Worm (Caenorhabditis elegans) whole organism, L4 larva: ENCODE results near the gene rpl-20.

Experiments
- cey-2 ChIP-seq: sonication (generic microtip); optimal IDR thresholded peaks from 3 replicates; lab custom pipeline; 2017; ENCODE audit warnings: missing genetic modification characterization, mild to moderate bottlenecking, missing compliant biosample characterization, antibody characterized with exemption, borderline replicate concordance; ENCODE audit not compliant: insufficient read depth
- dpl-1 ChIP-seq: fragments of 150-350 bp; optimal IDR thresholded peaks from 2 replicates; lab custom pipeline; 2014; ENCODE audit warnings: missing biosample characterization, missing genetic modification reagents, missing genetic modification characterization
- egl-27 ChIP-seq: sonication (generic microtip); optimal IDR thresholded peaks from 3 replicates; lab custom pipeline; 2017; ENCODE audit warnings: missing biosample characterization, missing genetic modification reagents, missing genetic modification characterization
- fkh-10 ChIP-seq: fragments of 150-350 bp; optimal IDR thresholded peaks from 2 replicates; lab custom pipeline; 2014; ENCODE audit warnings: missing biosample characterization, missing genetic modification reagents, missing genetic modification characterization
- lin-39 ChIP-seq: fragments of 150-350 bp; optimal IDR thresholded peaks from 2 replicates; lab custom pipeline; 2014; ENCODE audit warnings: missing biosample characterization, missing genetic modification reagents, missing genetic modification characterization
- lir-3 ChIP-seq: sonication (generic microtip); optimal IDR thresholded peaks from 2 replicates; lab custom pipeline; 2016; ENCODE audit warnings: mild to moderate bottlenecking, missing genetic modification characterization, missing compliant biosample characterization
- nhr-102 ChIP-seq: sonication (generic microtip); optimal IDR thresholded peaks from 2 replicates; lab custom pipeline; 2016; ENCODE audit warnings: mild to moderate bottlenecking, missing genetic modification characterization, moderate library complexity, missing compliant biosample characterization
- nhr-11 ChIP-seq: fragments of 150-350 bp; optimal IDR thresholded peaks from 2 replicates; lab custom pipeline; 2014; ENCODE audit warnings: missing biosample characterization, missing genetic modification characterization
- nhr-77 ChIP-seq: fragments of 150-350 bp; optimal IDR thresholded peaks from 2 replicates; lab custom pipeline; 2014; ENCODE audit warnings: missing biosample characterization, missing genetic modification characterization
- rbr-2 ChIP-seq: sonication (generic microtip); optimal IDR thresholded peaks from 2 replicates; lab custom pipeline; 2016; ENCODE audit warnings: missing genotype, missing genetic modification characterization, missing compliant biosample characterization
- spr-3 ChIP-seq: fragments of 200-800 bp; sonication (Bioruptor generic); optimal IDR thresholded peaks from 2 replicates; lab custom pipeline; 2018; ENCODE audit warnings: mild to moderate bottlenecking, missing genetic modification characterization, missing compliant biosample characterization
- unc-62 ChIP-seq, 3 experiments: fragments of 150-350 bp in 1 of 3; sonication (generic microtip); optimal IDR thresholded peaks in 2 of 3; peaks in 1 of 3; 1 replicate in 1 of 3; 2 replicates in 2 of 3; lab custom pipeline; 2014 to 2017; ENCODE audit warnings: missing biosample characterization in 3 of 3, missing genetic modification characterization in 3 of 3, missing genetic modification reagents in 3 of 3, missing genotype in 1 of 3
- ztf-7 ChIP-seq: fragments of 150-350 bp; optimal IDR thresholded peaks from 2 replicates; lab custom pipeline; 2014; ENCODE audit warnings: missing biosample characterization, missing genetic modification characterization

- TF ChIP-seq lir-3 (tag; lab: Kevin White, UChicago): no peak
- TF ChIP-seq spr-3 (GFP tag; lab: Kevin White, UChicago): no peak
- TF ChIP-seq nhr-102 (tag; lab: Kevin White, UChicago): no peak
- no peak for TF ChIP-seq nhr-11 (tag; lab: Kevin White, UChicago)
- TF ChIP-seq ztf-7 (tag; lab: Kevin White, UChicago): no peak
- no peak for TF ChIP-seq rbr-2 (tag; lab: Kevin White, UChicago)
- TF ChIP-seq lin-39 (tag; lab: Kevin White, UChicago): no peak
- TF ChIP-seq nhr-77 (tag; lab: Kevin White, UChicago): no peak
- TF ChIP-seq fkh-10 (GFP tag; lab: Kevin White, UChicago): no peak
- TF ChIP-seq unc-62 (GFP tag; optimal IDR thresholded peaks at IDR 0.05 in 1 of 2; lab: Kevin White, UChicago): no peak
- TF ChIP-seq unc-62 (tag; optimal IDR thresholded peaks at IDR 0.05; lab: Kevin White, UChicago): no peak
- TF ChIP-seq cey-2: no peak
- TF ChIP-seq egl-27: no peak
- no peak for TF ChIP-seq dpl-1 (GFP tag; lab: Kevin White, UChicago)
Measured at ce11 chrIV:4744167-4744566, 5.4 kb downstream of the rpl-20 start, which contains the start of gene hoe-1.
